Worm (Caenorhabditis elegans): ENCODE results near the gene hbl-1.

The hbl-1 gene

DNA sequence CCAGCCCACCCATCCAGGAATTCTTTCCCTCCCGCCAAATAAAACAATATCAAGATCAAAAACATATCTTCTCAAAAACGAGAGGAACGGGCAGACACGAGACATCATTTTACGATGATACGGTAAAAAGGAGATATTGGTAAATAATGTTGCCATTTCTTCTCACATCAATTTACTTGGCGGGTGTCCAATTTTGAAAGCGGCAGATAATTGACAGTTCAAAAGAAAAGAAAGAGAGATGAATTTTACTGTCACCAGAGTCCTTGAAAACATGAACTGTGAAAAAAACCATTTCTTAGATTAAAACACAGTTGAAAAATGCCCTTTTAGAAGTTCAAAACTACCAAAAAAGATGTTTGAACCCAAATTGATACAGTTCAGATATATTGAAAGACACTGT is 11.3 kb upstream of the hbl-1 start:
- no peak for TF ChIP-seq unc-62 (GFP tag; optimal IDR thresholded peaks at IDR 0.05)

- no peak for TF ChIP-seq unc-62 (GFP tag; optimal IDR thresholded peaks at IDR 0.05)
Observed at ce11 chrX:5811997-5812562, 9.9 kb upstream of the hbl-1 start.

DNA sequence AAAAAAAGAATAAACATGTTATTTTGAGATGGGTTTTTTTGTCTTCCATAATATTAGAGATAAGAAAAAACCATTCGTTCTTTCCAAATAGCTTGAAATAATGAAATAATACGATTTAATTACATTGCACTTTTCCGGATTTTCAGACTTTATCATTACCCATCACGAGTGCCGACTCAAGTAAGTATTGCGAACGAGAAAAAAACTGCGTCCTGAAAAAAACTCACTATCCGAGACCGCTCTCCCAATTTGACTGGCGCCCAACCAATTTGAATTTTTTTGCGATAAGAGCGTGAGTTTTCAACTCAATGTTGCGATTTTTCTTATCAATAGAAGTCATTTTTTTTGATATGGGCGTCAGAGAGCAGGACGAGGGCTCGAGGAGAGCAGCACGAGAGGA is 8.9 kb upstream of the hbl-1 start:
- TF ChIP-seq unc-62 (GFP tag; optimal IDR thresholded peaks at IDR 0.05): no peak

ce11 chrX:5814342-5814741 is 7.6 kb upstream of the hbl-1 start:
- no peak for TF ChIP-seq unc-62 (GFP tag; optimal IDR thresholded peaks at IDR 0.05)

ce11 chrX:5815343-5815742 is 6.6 kb upstream of the hbl-1 start:
- no peak for TF ChIP-seq unc-62 (GFP tag; optimal IDR thresholded peaks at IDR 0.05)

ce11 chrX:5816346-5816745 is 5.6 kb upstream of the hbl-1 start:
- no peak for TF ChIP-seq unc-62 (GFP tag; optimal IDR thresholded peaks at IDR 0.05)

ce11 chrX:5817078-5817477 is 4.9 kb upstream of the hbl-1 start:
- TF ChIP-seq unc-62 (GFP tag; optimal IDR thresholded peaks at IDR 0.05): no peak

DNA sequence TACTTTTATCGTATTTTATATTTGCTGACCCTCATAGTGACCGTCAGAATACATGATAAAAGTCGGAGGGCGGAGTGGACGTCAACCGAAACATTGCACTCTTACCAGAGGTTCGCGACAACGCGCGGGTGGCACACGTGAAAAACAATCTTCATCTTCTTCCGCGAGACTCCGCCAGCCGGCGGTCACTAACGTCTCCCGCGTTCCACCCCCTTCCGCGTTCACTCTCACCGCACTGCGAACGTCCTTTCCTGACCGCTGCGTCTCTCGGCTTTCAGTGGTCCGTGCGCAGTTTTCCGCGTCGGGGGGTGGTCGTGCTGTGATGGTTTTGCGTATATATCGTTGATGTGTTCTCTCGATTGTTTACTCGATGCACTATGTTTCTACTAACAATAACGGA is 3.8 kb upstream of the hbl-1 start:
- TF ChIP-seq unc-62 (GFP tag; optimal IDR thresholded peaks at IDR 0.05): no peak

DNA sequence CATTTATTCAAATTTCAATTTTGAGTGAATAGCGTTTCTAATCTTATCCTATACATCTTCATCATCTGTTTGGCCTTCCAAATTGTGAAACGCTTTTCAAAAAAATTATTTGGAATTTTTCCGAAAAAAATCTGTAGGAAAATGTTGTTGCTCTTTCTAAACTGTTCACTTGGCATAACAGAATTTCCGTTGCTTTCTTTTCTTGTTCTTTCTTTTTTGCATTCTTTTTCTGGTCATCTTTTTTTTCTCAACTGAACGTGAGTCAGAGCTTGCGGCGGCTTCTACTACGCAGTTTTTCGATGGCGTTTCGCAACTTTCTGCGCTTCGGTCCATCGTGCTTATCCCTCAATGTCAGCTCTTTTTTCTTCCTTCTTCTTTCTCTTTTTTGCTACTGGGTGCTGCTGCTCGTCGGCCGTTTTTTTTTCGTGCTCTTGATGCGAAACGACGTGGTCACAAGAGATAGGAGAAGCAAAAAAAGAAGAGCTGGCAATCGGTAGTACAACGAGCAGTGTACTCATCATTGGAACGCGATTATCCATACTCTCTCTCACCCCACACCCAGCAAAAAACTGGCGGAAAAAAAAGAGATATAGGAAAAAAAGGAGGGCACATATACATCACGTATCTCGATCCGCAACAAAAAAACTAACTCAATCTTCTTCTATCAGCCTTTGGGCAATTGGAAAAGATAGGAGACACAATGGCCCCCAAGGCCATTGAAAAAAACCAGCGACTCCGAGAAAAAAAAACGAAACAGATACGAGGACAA is 2.1 kb upstream of the hbl-1 start:
- no peak for TF ChIP-seq unc-62 (GFP tag; optimal IDR thresholded peaks at IDR 0.05)

DNA sequence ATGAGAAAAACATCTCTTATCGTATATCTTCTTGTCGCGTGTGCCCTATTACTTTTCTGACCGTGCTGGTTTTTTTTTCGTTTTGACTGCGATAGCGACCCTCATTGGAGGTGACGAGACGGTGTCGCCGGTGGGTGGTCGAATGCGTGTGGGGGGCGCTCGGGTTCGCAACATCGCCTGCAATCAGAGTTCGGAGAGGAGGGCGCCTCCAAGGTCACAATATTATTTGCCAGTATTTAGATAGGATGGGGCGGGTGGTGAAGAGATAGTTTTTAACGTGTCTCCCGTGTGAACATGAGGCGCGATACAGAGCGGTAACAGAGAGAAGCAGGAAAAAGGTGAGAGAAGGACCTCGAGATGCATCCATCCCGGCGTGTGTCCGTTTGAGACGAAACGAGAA is 1.1 kb upstream of the hbl-1 start:
- no peak for TF ChIP-seq unc-62 (GFP tag; optimal IDR thresholded peaks at IDR 0.05)

DNA sequence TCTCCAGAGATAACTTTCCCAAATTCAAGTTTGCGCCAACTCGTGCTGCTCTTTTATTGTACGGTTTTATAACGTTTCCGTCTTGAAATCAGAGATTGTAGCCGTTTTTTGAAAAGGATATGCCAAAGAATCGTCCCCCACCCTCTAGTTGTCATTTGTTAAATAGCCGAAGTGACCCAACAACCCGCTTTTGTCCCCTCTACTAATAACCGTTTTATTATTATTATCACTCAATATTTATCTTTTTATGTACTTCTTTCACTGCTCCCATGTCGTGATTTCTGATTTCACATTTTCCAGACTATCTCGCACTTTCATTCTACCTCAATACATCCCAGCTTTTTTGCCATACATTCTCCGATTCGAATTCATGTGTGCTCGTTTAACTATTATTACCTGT is 5.0 kb downstream of the hbl-1 start:
- TF ChIP-seq unc-62 (GFP tag; optimal IDR thresholded peaks at IDR 0.05): no peak

DNA sequence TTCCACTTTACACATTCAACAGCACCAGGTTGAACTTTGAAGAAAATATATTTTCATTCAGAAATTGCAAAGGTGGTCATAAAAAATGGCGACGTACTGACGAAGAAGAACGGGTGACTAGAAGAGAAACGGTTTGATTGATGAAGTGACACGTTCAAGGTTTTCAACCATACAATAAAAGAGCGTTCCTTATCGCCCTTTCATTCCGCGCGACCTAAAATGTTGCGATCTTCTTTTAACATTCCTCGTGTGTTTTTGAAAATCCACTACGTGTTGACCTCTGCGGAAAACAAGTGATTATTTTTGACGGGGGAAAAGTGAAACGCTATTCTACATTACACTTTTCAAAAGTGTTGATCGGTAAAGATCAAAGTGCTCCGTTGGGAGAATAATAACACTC is 6.1 kb downstream of the hbl-1 start:
- TF ChIP-seq unc-62 (GFP tag; optimal IDR thresholded peaks at IDR 0.05): no peak

- no peak for TF ChIP-seq unc-62 (GFP tag; optimal IDR thresholded peaks at IDR 0.05)
Observed at ce11 chrX:5829175-5829574, 7.2 kb downstream of the hbl-1 start, which contains the start of gene acp-5. Gene acp-5, plus strand, starts transcription at chrX:5829435.

ce11 chrX:5831827-5832226 is 9.9 kb downstream of the hbl-1 start:
- no peak for TF ChIP-seq unc-62 (GFP tag; optimal IDR thresholded peaks at IDR 0.05)

- TF ChIP-seq unc-62 (GFP tag; optimal IDR thresholded peaks at IDR 0.05): no peak
Observed at ce11 chrX:5834581-5835481, 12.9 kb downstream of the hbl-1 start, which contains the start of gene F13D11.4. Gene F13D11.4, minus strand, starts transcription at chrX:5834805.

ce11 chrX:5836527-5836926 is 14.6 kb downstream of the hbl-1 start:
- TF ChIP-seq unc-62 (GFP tag; optimal IDR thresholded peaks at IDR 0.05): no peak

- no peak for TF ChIP-seq unc-62 (GFP tag; optimal IDR thresholded peaks at IDR 0.05)
Observed at ce11 chrX:5837035-5837434, 15.1 kb downstream of the hbl-1 start.
